Worm (Caenorhabditis elegans) whole organism, L4 larva: ENCODE results near the gene nap-1.

Source experiments
- ZK546.5 ChIP-seq, 2 experiments: sonication (generic microtip); optimal IDR thresholded peaks; 2 replicates each; lab custom pipeline; 2017; ENCODE audit warnings: missing biosample characterization in 2 of 2, missing genetic modification characterization in 2 of 2
- daf-12 ChIP-seq: fragments of 150-350 bp; optimal IDR thresholded peaks from 2 replicates; lab custom pipeline; 2014; ENCODE audit warnings: missing biosample characterization, missing genetic modification reagents, missing genetic modification characterization
- daf-8 ChIP-seq: fragments of 200-800 bp; sonication (Bioruptor generic); IDR thresholded peaks from 2 replicates; pipeline ENCODE4 v1.3.6; 2022; ENCODE audit warnings: missing genetic modification characterization, missing compliant biosample characterization
- lim-7 ChIP-seq: fragments of 200-800 bp; sonication (Bioruptor generic); IDR thresholded peaks from 2 replicates; pipeline ENCODE4 v1.3.6; 2022; ENCODE audit warnings: missing genetic modification characterization, missing compliant biosample characterization
- lin-13 ChIP-seq: fragments of 150-350 bp; optimal IDR thresholded peaks from 2 replicates; lab custom pipeline; 2014; ENCODE audit warnings: missing biosample characterization, missing genetic modification reagents, missing genetic modification characterization
- snpc-1.2 ChIP-seq: fragments of 200-800 bp; sonication (Bioruptor generic); IDR thresholded peaks from 2 replicates; pipeline ENCODE4 v1.3.6; 2022; ENCODE audit warnings: missing genetic modification reagents, missing genetic modification characterization, missing compliant biosample characterization
- spr-1 ChIP-seq: sonication (generic microtip); optimal IDR thresholded peaks from 2 replicates; lab custom pipeline; 2016; ENCODE audit warnings: mild to moderate bottlenecking, missing genetic modification characterization, missing compliant biosample characterization
- tag-97 ChIP-seq: fragments of 200-800 bp; sonication (Bioruptor generic); IDR thresholded peaks from 2 replicates; pipeline ENCODE4 v1.3.6; 2022; ENCODE audit warnings: missing genetic modification characterization, missing compliant biosample characterization
- zip-2 ChIP-seq: fragments of 150-350 bp; optimal IDR thresholded peaks from 2 replicates; lab custom pipeline; 2014; ENCODE audit warnings: missing biosample characterization, missing genetic modification characterization

The nap-1 gene

ce11 chrIV:8328913-8329312 is 50.2 kb downstream of the nap-1 start, which contains the start of gene F35H10.2:
Gene F35H10.2 (plus strand): TSS chrIV:8329213.
- no peak for TF ChIP-seq lim-7 (GFP tag; lab: Robert Waterston, UW)
- TF ChIP-seq daf-8 (GFP tag; lab: Robert Waterston, UW), result no peak
- TF ChIP-seq zip-2 (tag; lab: Kevin White, UChicago), result no peak
- no peak for TF ChIP-seq snpc-1.2 (GFP tag; lab: Robert Waterston, UW)
- no peak for TF ChIP-seq tag-97 (GFP tag; lab: Robert Waterston, UW)
- no peak for TF ChIP-seq spr-1 (tag; lab: Kevin White, UChicago)
- no peak for TF ChIP-seq ZK546.5 (tag; optimal IDR thresholded peaks at IDR 0.05; lab: Kevin White, UChicago)
- no peak for TF ChIP-seq lin-13 (GFP tag; lab: Kevin White, UChicago)
- no peak for TF ChIP-seq daf-12 (tag; lab: Kevin White, UChicago)
